Fruit fly (Drosophila melanogaster): ENCODE data around the gene Mrgn1.

Gene Mrgn1

DNA sequence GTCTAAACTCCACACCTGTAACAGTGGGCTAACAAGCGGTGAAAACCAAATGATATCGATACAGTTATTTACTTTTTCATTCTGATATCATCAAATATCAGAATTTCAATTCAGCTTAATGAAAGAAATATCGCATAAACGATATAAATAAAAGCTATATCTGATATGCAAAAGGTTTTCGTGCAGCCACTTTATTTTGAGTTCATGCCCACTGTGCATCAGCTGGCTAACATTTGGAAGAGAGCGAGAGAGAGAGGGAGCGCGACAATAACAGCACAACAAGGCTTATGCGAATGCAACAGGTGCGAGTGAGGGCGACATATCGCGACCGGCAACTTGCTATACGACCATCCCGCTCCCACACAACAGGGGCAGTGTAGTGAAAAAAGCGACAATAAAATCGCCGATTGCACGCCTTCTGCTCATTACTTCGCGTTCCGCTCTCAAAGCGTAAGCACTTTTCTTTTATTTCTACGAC, 17.7 kb upstream of the Mrgn1 start, which contains the start of gene CG11151 (continued):
- peak; percentile 95 for TF ChIP-seq dsx (GFP tag; optimal IDR thresholded peaks at IDR 0.05; ENCODE audit: poor library complexity, severe bottlenecking)
- peak; percentile 94 for TF ChIP-seq CG11294 (GFP tag; IDR thresholded peaks at IDR 0.05)
- TF ChIP-seq CG8632 (GFP tag; optimal IDR thresholded peaks at IDR 0.05) = peak; percentile 96
- TF ChIP-seq CG4318 (GFP tag; optimal IDR thresholded peaks at IDR 0.05) = peak; percentile 95
- TF ChIP-seq CG6792 (GFP tag; optimal IDR thresholded peaks at IDR 0.05) = peak; percentile 97
- TF ChIP-seq pdm3 (GFP tag; optimal IDR thresholded peaks at IDR 0.05) = peak; percentile 98
- TF ChIP-seq Gug (GFP tag; IDR thresholded peaks at IDR 0.05) = peak; percentile 94
- TF ChIP-seq Met (GFP tag; optimal IDR thresholded peaks at IDR 0.05) = peak; percentile 98
- peak; percentile 96 for TF ChIP-seq Hr4 (GFP tag; optimal IDR thresholded peaks at IDR 0.05)
- peak; percentile 95 for TF ChIP-seq CG8119 (GFP tag; IDR thresholded peaks at IDR 0.05)
- peak; percentile 96 for TF ChIP-seq vri (GFP tag; optimal IDR thresholded peaks at IDR 0.05)
- peak; percentile 98 for TF ChIP-seq svp (GFP tag)
- TF ChIP-seq net (GFP tag; optimal IDR thresholded peaks at IDR 0.05) = peak; percentile 97
- peak; percentile 93 for TF ChIP-seq Sox15 (GFP tag; optimal IDR thresholded peaks at IDR 0.05)
- peak; percentile 94 for TF ChIP-seq dac (GFP tag; optimal IDR thresholded peaks at IDR 0.05)
- peak; percentile 98 for TF ChIP-seq topi (GFP tag; optimal IDR thresholded peaks at IDR 0.05)
- TF ChIP-seq CG3919 (GFP tag; optimal IDR thresholded peaks at IDR 0.05) = peak; percentile 95
- peak; percentile 97 for TF ChIP-seq Sox102F (GFP tag; optimal IDR thresholded peaks at IDR 0.05)
- TF ChIP-seq CG34406 (GFP tag; optimal IDR thresholded peaks at IDR 0.05) = peak; percentile 96
- TF ChIP-seq CG10631 (GFP tag; optimal IDR thresholded peaks at IDR 0.05) = peak; percentile 96
- peak; percentile 97 for TF ChIP-seq Hr39 (GFP tag; optimal IDR thresholded peaks at IDR 0.05)

DNA sequence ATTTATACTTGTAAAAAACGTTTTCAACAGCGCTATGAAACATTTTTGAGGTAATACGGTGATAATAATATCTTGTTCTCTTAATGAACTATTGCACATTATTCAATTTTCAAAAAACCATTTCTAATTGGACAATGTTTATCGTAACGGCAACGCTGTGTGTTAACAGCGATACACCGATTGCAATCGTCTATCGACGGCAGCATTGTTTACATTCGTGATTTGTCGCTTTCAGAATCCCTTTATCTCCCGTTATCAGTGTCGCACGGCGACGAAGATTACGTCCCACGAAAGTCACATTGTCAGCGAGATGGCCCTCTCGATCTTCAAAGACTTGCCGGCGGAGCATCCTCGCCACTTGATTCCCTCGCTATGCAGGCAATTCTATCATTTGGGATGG, 16.2 kb upstream of the Mrgn1 start, which contains the start of gene CG11134:
Gene CG11134 (plus strand): TSS at position 4 of the 400 bp plus-strand sequence.
- TF ChIP-seq Blimp-1 (GFP tag; optimal IDR thresholded peaks at IDR 0.05) = no peak
- peak; percentile 75 for TF ChIP-seq fkh (GFP tag; optimal IDR thresholded peaks at IDR 0.05)

dm6 chrX:13736174-13736482, 14.4 kb upstream of the Mrgn1 start, which contains the start of gene g:
g (minus strand) TSS chrX:13736278.
- TF ChIP-seq Eip78C (GFP tag) = peak; percentile 35
- no peak for TF ChIP-seq Met (GFP tag; optimal IDR thresholded peaks at IDR 0.05)
- peak; percentile 9 for TF ChIP-seq Sox14 (GFP tag; optimal IDR thresholded peaks at IDR 0.05)
- no peak for TF ChIP-seq CG3919 (GFP tag; optimal IDR thresholded peaks at IDR 0.05)
- TF ChIP-seq fkh (GFP tag; optimal IDR thresholded peaks at IDR 0.05) = peak; percentile 36
- TF ChIP-seq CG1621 (tag; optimal IDR thresholded peaks at IDR 0.05) = peak; percentile 72
- no peak for TF ChIP-seq acj6 (GFP tag; optimal IDR thresholded peaks at IDR 0.05)

DNA sequence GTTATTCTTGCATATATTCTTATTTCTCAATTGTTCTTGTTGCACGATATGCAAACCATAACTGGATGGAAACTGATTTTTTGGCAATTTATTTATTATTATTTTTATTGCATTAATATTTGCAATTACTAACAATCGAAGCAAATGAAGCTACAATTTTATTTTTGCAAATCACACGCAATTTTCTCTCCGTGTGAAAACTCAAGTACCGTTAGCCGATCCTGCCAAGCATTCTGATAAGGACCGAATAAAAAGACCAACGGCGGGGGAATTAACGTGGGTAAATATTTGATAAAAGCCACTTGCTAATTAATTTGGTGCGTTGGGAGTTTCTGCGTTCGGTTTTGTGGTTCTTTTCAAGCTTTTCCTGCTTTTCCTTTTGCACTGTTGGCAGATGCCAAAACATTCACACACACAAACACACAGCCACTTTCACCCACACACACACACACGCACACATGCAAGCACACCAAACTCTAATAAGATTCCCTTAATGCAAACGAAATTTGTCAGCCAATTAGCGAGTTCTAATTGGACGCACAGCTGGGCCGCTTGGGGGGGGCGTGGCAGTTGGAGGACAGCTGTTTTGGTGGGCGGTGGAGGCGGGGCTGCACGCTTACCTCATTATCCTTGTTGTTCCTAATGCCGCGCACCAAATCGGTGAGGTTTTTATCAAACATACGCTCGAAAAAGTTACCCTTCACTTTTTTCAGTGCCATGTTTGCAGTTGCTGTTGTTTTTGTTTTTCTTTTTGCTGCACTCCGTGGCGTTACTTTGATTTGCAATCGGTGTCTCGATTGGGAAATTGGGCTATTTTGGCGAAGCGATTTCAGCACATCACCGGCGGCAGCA, 13.8 kb upstream of the Mrgn1 start:
- TF ChIP-seq CG16779 (tag; optimal IDR thresholded peaks at IDR 0.05) (no peak), Eip93F (GFP tag; optimal IDR thresholded peaks at IDR 0.05) (no peak), achi (GFP tag; optimal IDR thresholded peaks at IDR 0.05) (peak; percentile 9), CG32006 (GFP tag; optimal IDR thresholded peaks at IDR 0.05) (no peak), CG6854 (GFP tag; optimal IDR thresholded peaks at IDR 0.05) (no peak), Eip78C (GFP tag) (peak; percentile 57), CG10669 (GFP tag; optimal IDR thresholded peaks at IDR 0.05) (no peak), Eip75B (GFP tag; optimal IDR thresholded peaks at IDR 0.05) (no peak), salr (GFP tag; optimal IDR thresholded peaks at IDR 0.05) (peak in 1 of 2 experiments; percentile 12), eg (GFP tag; IDR thresholded peaks at IDR 0.05) (no peak), topi (GFP tag; optimal IDR thresholded peaks at IDR 0.05) (no peak), CG10631 (GFP tag; optimal IDR thresholded peaks at IDR 0.05) (no peak), dac (GFP tag; optimal IDR thresholded peaks at IDR 0.05) (no peak), CG8319 (GFP tag; optimal IDR thresholded peaks at IDR 0.05) (no peak), CG3919 (GFP tag; optimal IDR thresholded peaks at IDR 0.05) (no peak), Sox14 (GFP tag; optimal IDR thresholded peaks at IDR 0.05) (no peak), CG1621 (tag; optimal IDR thresholded peaks at IDR 0.05) (no peak), Blimp-1 (GFP tag; optimal IDR thresholded peaks at IDR 0.05) (peak; percentile 25), CG31627 (GFP tag; optimal IDR thresholded peaks at IDR 0.05) (no peak), Hr4 (GFP tag; optimal IDR thresholded peaks at IDR 0.05) (peak; percentile 29), pdm3 (GFP tag; optimal IDR thresholded peaks at IDR 0.05) (no peak), Sox15 (GFP tag; optimal IDR thresholded peaks at IDR 0.05) (no peak), Smox (GFP tag; optimal IDR thresholded peaks at IDR 0.05) (no peak), Met (GFP tag; optimal IDR thresholded peaks at IDR 0.05) (no peak), CG6163 (GFP tag; IDR thresholded peaks at IDR 0.05) (peak; percentile 31; the same call in 1 of the 3 replicates)
